Worm (Caenorhabditis elegans) whole organism, late embryonic: ENCODE data around the gene T24E12.2.

Source experiments
- K09A11.1 ChIP-seq: sonication (generic microtip); optimal IDR thresholded peaks from 2 replicates; lab custom pipeline; 2017; ENCODE audit warnings: antibody characterized with exemption, mild to moderate bottlenecking, missing genetic modification characterization, missing compliant biosample characterization; ENCODE audit not compliant: insufficient read depth
- ama-1 ChIP-seq: fragments of 150-350 bp; optimal IDR thresholded peaks from 2 replicates; lab custom pipeline; 2014
- ceh-18 ChIP-seq: sonication (generic microtip); optimal IDR thresholded peaks from 2 replicates; lab custom pipeline; 2016; ENCODE audit warnings: missing genetic modification characterization, missing compliant biosample characterization
- ceh-48 ChIP-seq: sonication (generic microtip); optimal IDR thresholded peaks from 2 replicates; lab custom pipeline; 2016; ENCODE audit warnings: missing genetic modification characterization, inconsistent platforms, missing compliant biosample characterization
- fax-1 ChIP-seq: sonication (generic microtip); optimal IDR thresholded peaks from 2 replicates; lab custom pipeline; 2016; ENCODE audit warnings: missing genotype, missing genetic modification characterization, missing compliant biosample characterization
- pax-1 ChIP-seq: fragments of 150-350 bp; optimal IDR thresholded peaks from 2 replicates; lab custom pipeline; 2014; ENCODE audit warnings: missing biosample characterization, missing genetic modification characterization
- sdc-2 ChIP-seq: sonication (generic microtip); optimal IDR thresholded peaks from 2 replicates; lab custom pipeline; 2016; ENCODE audit warnings: missing genotype, missing genetic modification characterization, missing compliant biosample characterization
- unc-86 ChIP-seq: sonication (generic microtip); optimal IDR thresholded peaks from 2 replicates; lab custom pipeline; 2016; ENCODE audit warnings: missing genetic modification characterization, missing compliant biosample characterization

- TF ChIP-seq sdc-2 (tag; lab: Kevin White, UChicago) (no peak), K09A11.1 (tag; lab: Kevin White, UChicago) (no peak), ama-1 (no peak), pax-1 (tag; lab: Kevin White, UChicago) (no peak), ceh-18 (tag; lab: Kevin White, UChicago) (no peak), fax-1 (tag; lab: Kevin White, UChicago) (no peak), ceh-48 (no peak), unc-86 (tag; lab: Kevin White, UChicago) (no peak)
These were observed 22.8 kb downstream of the T24E12.2 start for ce11 chrII:3805518-3805917.
